Fruit fly (Drosophila melanogaster) whole organism, prepupa: ENCODE results near the gene CG4766.

Experiments
- CG34406 ChIP-seq: fragments of 200-800 bp; sonication (Bioruptor generic); optimal IDR thresholded peaks from 3 replicates; lab custom pipeline; 2016; ENCODE audit warnings: missing biosample characterization, missing genetic modification characterization
- CG3919 ChIP-seq: fragments of 200-800 bp; sonication (Bioruptor generic); optimal IDR thresholded peaks from 3 replicates; lab custom pipeline; 2016; ENCODE audit warnings: missing biosample characterization, missing genetic modification characterization
- Ets21C ChIP-seq: fragments of 200-800 bp; sonication (Bioruptor generic); optimal IDR thresholded peaks from 3 replicates; lab custom pipeline; 2016; ENCODE audit warnings: missing biosample characterization, missing genetic modification characterization
- fkh ChIP-seq: fragments of 200-800 bp; sonication (Bioruptor generic); optimal IDR thresholded peaks from 3 replicates; lab custom pipeline; 2017; ENCODE audit warnings: missing biosample characterization, mild to moderate bottlenecking, missing genetic modification characterization, moderate library complexity
- pdm3 ChIP-seq: fragments of 200-800 bp; sonication (Bioruptor generic); optimal IDR thresholded peaks from 3 replicates; lab custom pipeline; 2016; ENCODE audit warnings: missing biosample characterization, missing genetic modification characterization

dm6 chrX:6037180-6037946 is 36.8 kb upstream of the CG4766 start, which contains the start of the genes rux and MCTS1:
- TF ChIP-seq fkh (GFP tag; lab: Kevin White, UChicago), result peak; percentile 23
- TF ChIP-seq pdm3 (GFP tag; lab: Kevin White, UChicago), result peak; percentile 21
- no peak for TF ChIP-seq CG34406 (GFP tag; lab: Kevin White, UChicago)
- TF ChIP-seq Ets21C, result no peak
- TF ChIP-seq CG3919, result peak; percentile 31
